Fruit fly (Drosophila melanogaster) whole organism, pupa: ENCODE results near the gene PIG-H.

Experiments used
- CG8301 ChIP-seq: fragments of 200-800 bp; sonication (Bioruptor generic); optimal IDR thresholded peaks from 2 replicates; lab custom pipeline; 2018; ENCODE audit warnings: missing biosample characterization, mild to moderate bottlenecking, missing genetic modification characterization
- D1 ChIP-seq: fragments of 200-800 bp; sonication (Bioruptor generic); optimal IDR thresholded peaks from 2 replicates; lab custom pipeline; 2018; ENCODE audit warnings: missing biosample characterization, mild to moderate bottlenecking, missing genetic modification characterization, moderate library complexity
- EcR ChIP-seq: fragments of 200-800 bp; sonication (Bioruptor generic); optimal IDR thresholded peaks from 3 replicates; lab custom pipeline; 2019; ENCODE audit warnings: missing biosample characterization, missing genetic modification characterization, mild to moderate bottlenecking, moderate library complexity, missing genetic modification reagents

dm6 chr3R:7994629-7995028 lies 5.0 kb upstream of the PIG-H start:
- TF ChIP-seq D1 (tag; lab: Kevin White, UChicago) (no peak), CG8301 (tag; lab: Kevin White, UChicago) (no peak), EcR (GFP tag; lab: Kevin White, UChicago) (no peak)
